Worm (Caenorhabditis elegans): ENCODE results near the gene rep-1.

The rep-1 gene

DNA sequence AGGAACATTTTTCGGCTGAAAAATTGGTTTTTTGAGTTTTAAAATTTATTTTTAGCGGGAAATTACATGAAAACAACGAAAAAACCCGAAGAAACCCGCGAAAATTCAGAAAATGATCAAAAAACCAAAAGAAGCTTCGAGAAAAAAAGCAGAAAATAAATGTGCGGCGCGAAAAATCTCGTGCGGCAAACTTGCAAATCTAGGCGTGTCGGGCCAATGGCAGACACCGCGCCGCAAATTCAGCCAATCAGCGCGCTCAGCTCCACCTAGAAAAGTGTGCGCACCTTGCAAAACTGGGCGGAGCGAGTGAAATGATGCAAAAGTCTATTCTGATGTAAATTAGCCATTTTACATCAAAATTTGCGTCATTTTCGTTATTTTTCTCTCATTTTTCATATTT, 48.8 kb downstream of the rep-1 start, which contains the start of gene Y22D7AL.10:
Y22D7AL.10 (minus strand) TSS at position 15 of the 400 bp plus-strand sequence.
- peak; percentile 92 for TF ChIP-seq F13C5.2 (tag; optimal IDR thresholded peaks at IDR 0.05)
- peak; percentile 68 for TF ChIP-seq ets-7 (tag; optimal IDR thresholded peaks at IDR 0.05)
- peak; percentile 75 for TF ChIP-seq ceh-36 (tag; optimal IDR thresholded peaks at IDR 0.05)
- peak; percentile 25; the same call in 1 of the 2 replicates for TF ChIP-seq tbx-37 (GFP tag; conservative IDR thresholded peaks at IDR 0.05)
- TF ChIP-seq B0310.2 (tag; optimal IDR thresholded peaks at IDR 0.05), result peak; percentile 44
- peak; percentile 58 for TF ChIP-seq hnd-1 (tag; optimal IDR thresholded peaks at IDR 0.05)
- TF ChIP-seq tbx-11 (GFP tag; IDR thresholded peaks at IDR 0.05), result peak; percentile 72
- TF ChIP-seq ama-1 (optimal IDR thresholded peaks at IDR 0.05), result no peak
- TF ChIP-seq ceh-13 (GFP tag; optimal IDR thresholded peaks at IDR 0.05), result peak; percentile 68
- TF ChIP-seq tra-4 (tag; optimal IDR thresholded peaks at IDR 0.05), result peak; percentile 57
- peak; percentile 67 for TF ChIP-seq flt-1 (GFP tag; IDR thresholded peaks at IDR 0.05)
- peak; percentile 41 for TF ChIP-seq aly-1 (tag; optimal IDR thresholded peaks at IDR 0.05)
- TF ChIP-seq pes-1 (GFP tag; IDR thresholded peaks at IDR 0.05), result peak; percentile 83
- peak; percentile 87 for TF ChIP-seq hmg-4 (GFP tag; optimal IDR thresholded peaks at IDR 0.05)
- TF ChIP-seq sea-1 (GFP tag; conservative IDR thresholded peaks at IDR 0.05), result peak; percentile 82
- peak; percentile 17 for TF ChIP-seq hmbx-1 (tag; optimal IDR thresholded peaks at IDR 0.05)
- TF ChIP-seq scrt-1 (GFP tag; IDR thresholded peaks at IDR 0.05), result peak; percentile 77

DNA sequence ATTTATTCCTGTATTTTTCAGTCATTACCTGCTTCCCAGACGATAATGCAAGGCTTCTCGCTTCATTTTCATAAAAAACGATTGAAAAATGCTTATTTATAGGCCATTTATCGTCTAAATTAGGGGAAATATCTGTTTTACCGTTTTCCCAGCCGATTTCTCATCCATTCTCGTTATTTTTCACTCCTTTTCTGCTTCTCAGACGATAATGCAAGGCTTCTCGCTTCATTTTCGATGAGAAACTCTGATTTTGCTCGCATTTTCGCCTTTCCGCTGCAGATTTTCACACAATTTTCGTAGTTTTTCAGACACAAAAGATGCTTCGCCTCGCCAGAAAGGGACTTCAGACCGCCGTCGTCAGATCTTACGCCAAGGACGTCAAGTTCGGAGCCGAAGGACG, 49.3 kb downstream of the rep-1 start, which contains the start of gene hsp-60:
hsp-60 (plus strand) TSS at position 301 of the 400 bp plus-strand sequence.
- TF ChIP-seq pes-1 (GFP tag; IDR thresholded peaks at IDR 0.05) (no peak), tbx-11 (GFP tag; IDR thresholded peaks at IDR 0.05) (no peak), flt-1 (GFP tag; IDR thresholded peaks at IDR 0.05) (no peak), scrt-1 (GFP tag; IDR thresholded peaks at IDR 0.05) (no peak), tbx-37 (GFP tag; conservative IDR thresholded peaks at IDR 0.05) (no peak), hnd-1 (tag; optimal IDR thresholded peaks at IDR 0.05) (no peak), ets-7 (tag; optimal IDR thresholded peaks at IDR 0.05) (no peak), ceh-36 (tag; optimal IDR thresholded peaks at IDR 0.05) (no peak), B0310.2 (tag; optimal IDR thresholded peaks at IDR 0.05) (no peak), ceh-13 (GFP tag; optimal IDR thresholded peaks at IDR 0.05) (no peak), F13C5.2 (tag; optimal IDR thresholded peaks at IDR 0.05) (no peak), aly-1 (tag; optimal IDR thresholded peaks at IDR 0.05) (no peak)

DNA sequence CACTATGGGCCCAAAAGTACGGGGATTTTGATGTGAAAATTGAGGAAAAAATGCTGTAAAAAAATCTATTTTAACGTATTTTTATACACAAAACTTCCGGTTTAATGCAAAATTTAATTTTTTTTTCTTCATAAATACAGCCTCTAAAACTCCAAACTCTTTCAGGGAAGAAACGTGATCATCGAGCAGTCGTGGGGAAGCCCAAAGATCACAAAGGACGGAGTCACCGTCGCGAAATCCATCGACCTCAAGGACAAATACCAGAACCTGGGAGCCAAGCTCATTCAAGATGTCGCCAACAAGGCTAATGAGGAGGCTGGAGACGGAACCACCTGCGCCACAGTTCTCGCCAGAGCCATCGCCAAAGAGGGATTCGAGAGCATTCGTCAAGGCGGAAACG, 49.8 kb downstream of the rep-1 start:
- TF ChIP-seq tbx-37 (GFP tag; conservative IDR thresholded peaks at IDR 0.05), result no peak

DNA sequence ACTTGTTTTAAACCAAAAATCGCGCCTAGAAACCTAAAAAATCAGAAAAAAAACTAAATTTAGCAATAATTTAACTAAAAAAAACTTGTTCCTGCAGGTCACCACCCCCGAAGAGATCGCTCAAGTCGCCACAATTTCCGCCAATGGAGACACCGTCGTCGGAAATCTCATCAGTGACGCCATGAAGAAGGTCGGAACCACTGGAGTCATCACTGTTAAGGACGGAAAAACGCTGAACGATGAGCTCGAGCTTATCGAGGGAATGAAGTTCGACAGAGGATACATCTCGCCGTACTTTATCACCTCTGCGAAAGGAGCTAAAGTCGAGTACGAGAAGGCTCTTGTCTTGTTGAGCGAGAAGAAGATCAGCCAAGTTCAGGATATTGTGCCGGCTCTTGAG, 51.2 kb downstream of the rep-1 start:
- TF ChIP-seq scrt-1 (GFP tag; IDR thresholded peaks at IDR 0.05), result no peak
- no peak for TF ChIP-seq tbx-37 (GFP tag; conservative IDR thresholded peaks at IDR 0.05)
- no peak for TF ChIP-seq aly-1 (tag; optimal IDR thresholded peaks at IDR 0.05)
- TF ChIP-seq sea-1 (GFP tag; conservative IDR thresholded peaks at IDR 0.05), result no peak

DNA sequence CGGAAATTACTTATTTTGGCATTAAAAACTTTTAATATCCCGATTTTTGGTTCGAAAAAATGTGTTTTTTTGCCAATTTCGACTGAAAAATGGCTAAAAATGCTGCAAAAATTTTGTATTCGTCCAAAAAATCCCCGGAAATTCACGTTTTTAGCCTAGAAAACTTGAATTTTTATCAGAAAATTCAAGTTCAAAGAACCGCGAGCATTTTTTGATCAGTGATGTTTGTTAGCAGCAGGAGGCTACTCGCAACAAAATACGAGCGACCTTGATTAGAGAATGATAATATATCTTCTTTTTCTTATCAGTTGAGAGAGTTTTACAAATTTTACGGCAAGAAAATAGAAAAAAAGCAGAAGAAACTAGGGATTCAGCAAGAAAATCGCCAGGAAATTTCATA, 52.2 kb downstream of the rep-1 start:
- TF ChIP-seq tra-4 (tag; optimal IDR thresholded peaks at IDR 0.05) (no peak), B0310.2 (tag; optimal IDR thresholded peaks at IDR 0.05) (no peak), ceh-36 (tag; optimal IDR thresholded peaks at IDR 0.05) (no peak), flt-1 (GFP tag; IDR thresholded peaks at IDR 0.05) (no peak), ceh-13 (GFP tag; optimal IDR thresholded peaks at IDR 0.05) (no peak), hmg-4 (GFP tag; optimal IDR thresholded peaks at IDR 0.05) (no peak), ets-7 (tag; optimal IDR thresholded peaks at IDR 0.05) (no peak)

DNA sequence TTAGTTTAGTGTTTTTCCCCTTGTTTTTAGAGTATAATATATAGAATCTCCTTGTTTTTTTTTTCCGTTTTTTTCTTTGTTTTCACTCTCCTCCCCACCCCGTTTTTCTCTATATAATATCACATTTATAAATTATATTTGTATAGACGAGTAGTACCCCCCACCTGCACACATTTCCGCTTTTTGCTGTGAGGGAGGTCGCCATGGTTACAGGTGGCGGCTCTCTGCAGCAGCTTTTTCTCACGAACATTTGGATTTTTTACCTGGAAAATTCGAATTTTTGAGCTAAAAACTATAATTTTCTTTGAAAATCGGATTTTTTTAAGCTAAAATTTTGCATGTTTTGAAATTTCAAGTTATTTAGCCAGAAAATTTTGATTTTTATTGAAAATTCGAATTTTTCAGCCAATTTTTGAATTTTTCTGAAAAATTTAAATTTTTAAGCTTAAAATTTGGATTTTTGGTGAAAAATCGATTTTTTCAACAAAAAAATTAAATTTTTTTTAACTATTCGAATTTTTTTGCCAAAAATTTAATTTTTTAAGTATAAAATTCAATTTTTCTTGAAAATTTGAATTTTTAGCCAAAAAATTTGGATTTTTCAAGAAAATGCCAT, 55.7 kb downstream of the rep-1 start:
- no peak for TF ChIP-seq ets-7 (tag; optimal IDR thresholded peaks at IDR 0.05)
- TF ChIP-seq hmbx-1 (tag; optimal IDR thresholded peaks at IDR 0.05), result no peak

Measured in whole organism, early embryonic.